Worm (Caenorhabditis elegans): ENCODE measurements around the gene col-178.

DNA sequence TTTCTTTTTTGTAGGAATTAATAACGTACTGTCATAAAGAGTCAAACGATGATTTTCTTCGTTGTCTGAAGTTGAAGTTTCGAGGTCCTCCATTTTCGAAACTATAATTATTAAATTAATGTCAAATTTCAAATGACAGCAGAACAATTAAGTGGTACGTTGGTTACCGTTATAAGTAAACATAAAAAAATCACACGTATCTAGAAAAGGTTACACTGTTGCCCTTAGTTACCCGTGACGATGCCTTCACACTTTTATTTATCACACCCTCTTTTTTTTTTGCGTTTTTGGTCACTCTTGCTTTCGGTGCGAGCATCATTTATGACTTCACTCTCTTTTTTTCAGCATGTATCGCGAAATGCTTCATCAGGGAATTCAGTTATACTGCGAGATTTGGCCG, 46.5 kb upstream of the col-178 start, which contains the start of the genes C05C9.3 and C05C9.2:
- TF ChIP-seq nhr-237 (tag; optimal IDR thresholded peaks at IDR 0.05) (no peak), pqm-1 (tag; optimal IDR thresholded peaks at IDR 0.05) (no peak), fos-1 (tag; optimal IDR thresholded peaks at IDR 0.05) (no peak), lin-15B (tag; optimal IDR thresholded peaks at IDR 0.05) (no peak), elt-2 (tag; optimal IDR thresholded peaks at IDR 0.05) (no peak), nhr-11 (tag; optimal IDR thresholded peaks at IDR 0.05) (no peak), ZK546.5 (tag; optimal IDR thresholded peaks at IDR 0.05) (no peak), eor-1 (tag; optimal IDR thresholded peaks at IDR 0.05) (no peak), ztf-4 (tag; optimal IDR thresholded peaks at IDR 0.05) (no peak)

Measured in whole organism, L3 larva.